Worm (Caenorhabditis elegans) whole organism, L1 larva: ENCODE data around the gene F54B11.5.

Experiments used
- isw-1 ChIP-seq: fragments of 200-800 bp; sonication (Bioruptor generic); IDR thresholded peaks from 2 replicates; pipeline ENCODE4 v1.3.6; 2022; ENCODE audit warnings: missing genetic modification characterization, missing compliant biosample characterization
- unc-62 ChIP-seq: fragments of 150-350 bp; optimal IDR thresholded peaks from 2 replicates; lab custom pipeline; 2014; ENCODE audit warnings: missing biosample characterization, missing genetic modification reagents, missing genetic modification characterization
- unc-98 ChIP-seq: fragments of 200-800 bp; sonication (Bioruptor generic); IDR thresholded peaks from 2 replicates; pipeline ENCODE4 v1.3.6; 2022; ENCODE audit warnings: missing genetic modification characterization, missing compliant biosample characterization

DNA sequence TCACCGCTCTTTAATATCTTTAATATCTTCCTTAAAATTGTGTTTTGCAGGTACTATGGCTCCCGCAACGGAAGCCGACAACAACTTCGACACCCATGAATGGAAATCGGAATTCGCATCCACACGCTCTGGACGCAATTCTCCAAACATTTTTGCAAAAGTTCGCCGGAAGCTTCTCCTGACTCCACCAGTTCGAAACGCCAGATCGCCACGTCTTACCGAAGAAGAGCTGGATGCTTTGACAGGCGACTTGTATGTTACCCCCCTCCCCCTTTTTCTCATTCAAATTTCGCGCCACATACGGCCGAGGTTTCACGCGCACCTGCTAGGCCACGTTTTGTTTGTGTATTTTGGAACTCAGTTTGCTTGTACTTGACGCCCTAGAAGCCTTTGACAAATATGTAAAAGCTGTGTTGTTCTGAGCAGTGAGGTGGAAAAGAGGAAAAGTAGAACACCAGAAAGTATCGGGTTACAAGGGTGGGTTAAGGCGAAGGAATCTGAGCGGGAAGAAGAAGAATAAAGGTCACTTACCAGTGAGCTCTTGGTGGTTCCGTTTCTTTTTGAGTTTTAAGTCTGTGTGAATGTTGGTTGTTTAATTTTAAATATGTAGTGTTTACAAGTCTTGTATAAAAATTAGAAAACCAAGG lies 11.0 kb downstream of the F54B11.5 start, which contains the start of gene unc-84:
- TF ChIP-seq isw-1 (GFP tag; lab: Robert Waterston, UW) (no peak), unc-62 (GFP tag; lab: Kevin White, UChicago) (no peak), unc-98 (GFP tag; lab: Robert Waterston, UW) (no peak)
